Fruit fly (Drosophila melanogaster) whole organism, embryonic: ENCODE data around the gene CG9837.

ENCODE experiments used
- CG1024 ChIP-seq: fragments of 200-800 bp; sonication (Bioruptor generic); IDR thresholded peaks from 2 replicates; pipeline ENCODE4 v1.3.6; 2022; ENCODE audit warnings: missing biosample characterization, missing genetic modification characterization
- CG11398 ChIP-seq: fragments of 200-800 bp; sonication (Bioruptor generic); optimal IDR thresholded peaks from 2 replicates; lab custom pipeline; 2016; ENCODE audit warnings: missing biosample characterization, missing genetic modification characterization
- CG11504 ChIP-seq: fragments of 200-800 bp; sonication (Bioruptor generic); optimal IDR thresholded peaks from 3 replicates; lab custom pipeline; 2019; ENCODE audit warnings: missing biosample characterization, mild to moderate bottlenecking, missing genetic modification characterization, moderate library complexity
- CG12942 ChIP-seq: fragments of 200-800 bp; sonication (Bioruptor generic); optimal IDR thresholded peaks from 3 replicates; lab custom pipeline; 2016; ENCODE audit warnings: missing biosample characterization, missing genetic modification characterization
- CG13624 ChIP-seq: fragments of 200-800 bp; sonication (Bioruptor generic); optimal IDR thresholded peaks from 2 replicates; lab custom pipeline; 2016; ENCODE audit warnings: missing biosample characterization, missing genetic modification characterization
- CG13894 ChIP-seq: fragments of 200-800 bp; sonication (Bioruptor generic); optimal IDR thresholded peaks from 3 replicates; lab custom pipeline; 2018; ENCODE audit warnings: missing biosample characterization, mild to moderate bottlenecking, missing genetic modification characterization, moderate library complexity
- CG14441 ChIP-seq: fragments of 200-800 bp; sonication (Bioruptor generic); IDR thresholded peaks from 2 replicates; pipeline ENCODE4 v1.3.6; 2022; ENCODE audit warnings: missing biosample characterization, missing genetic modification characterization
- CG15073 ChIP-seq: fragments of 200-800 bp; sonication (Bioruptor generic); optimal IDR thresholded peaks from 2 replicates; lab custom pipeline; 2016; ENCODE audit warnings: missing biosample characterization, missing genetic modification characterization
- CG17912 ChIP-seq: fragments of 200-800 bp; sonication (Bioruptor generic); optimal IDR thresholded peaks from 2 replicates; lab custom pipeline; 2018; ENCODE audit warnings: missing biosample characterization, mild to moderate bottlenecking, missing genetic modification characterization
- CG2712 ChIP-seq: fragments of 200-800 bp; optimal IDR thresholded peaks from 3 replicates; lab custom pipeline; 2019; ENCODE audit warnings: missing biosample characterization, mild to moderate bottlenecking, missing genetic modification characterization, moderate library complexity
- CG31388 ChIP-seq: fragments of 200-800 bp; sonication (Bioruptor generic); optimal IDR thresholded peaks from 2 replicates; lab custom pipeline; 2016; ENCODE audit warnings: missing biosample characterization, missing genetic modification characterization
- CG3163 ChIP-seq: fragments of 200-800 bp; sonication (Bioruptor generic); optimal IDR thresholded peaks from 3 replicates; lab custom pipeline; 2016; ENCODE audit warnings: missing biosample characterization, missing genetic modification characterization
- CG32532 ChIP-seq: fragments of 200-800 bp; sonication (Bioruptor generic); IDR thresholded peaks from 2 replicates; pipeline ENCODE4 v1.3.6; 2022; ENCODE audit warnings: missing biosample characterization, missing genetic modification characterization
- CG4854 ChIP-seq: fragments of 200-800 bp; sonication (Bioruptor generic); optimal IDR thresholded peaks from 2 replicates; lab custom pipeline; 2016; ENCODE audit warnings: missing biosample characterization, missing genetic modification characterization, inconsistent platforms
- CG5953 ChIP-seq: fragments of 200-800 bp; sonication (Bioruptor generic); IDR thresholded peaks from 2 replicates; pipeline ENCODE4 v1.3.6; 2022; ENCODE audit warnings: missing biosample characterization, missing genetic modification characterization
- CG7786 ChIP-seq: fragments of 200-800 bp; sonication (Bioruptor generic); optimal IDR thresholded peaks from 2 replicates; lab custom pipeline; 2016; ENCODE audit warnings: missing biosample characterization, missing genetic modification characterization
- CG8290 ChIP-seq, 3 experiments: fragments of 200-800 bp; sonication (Bioruptor generic); optimal IDR thresholded peaks; 2 replicates each; lab custom pipeline; 2016 to 2019; ENCODE audit warnings: missing biosample characterization in 3 of 3, missing genetic modification characterization in 3 of 3, mild to moderate bottlenecking in 2 of 3, moderate library complexity in 1 of 3
- CG9609 ChIP-seq: fragments of 200-800 bp; sonication (Bioruptor generic); optimal IDR thresholded peaks from 3 replicates; lab custom pipeline; 2016; ENCODE audit warnings: missing biosample characterization, missing genetic modification characterization
- D19A ChIP-seq: fragments of 200-800 bp; optimal IDR thresholded peaks from 3 replicates; lab custom pipeline; 2019; ENCODE audit warnings: missing biosample characterization, mild to moderate bottlenecking, missing genetic modification characterization, moderate library complexity
- Eip74EF ChIP-seq, 2 experiments: fragments of 200-800 bp in 1 of 2; fragments of >200 bp in 1 of 2; sonication (Bioruptor generic) in 1 of 2; optimal IDR thresholded peaks; 2 replicates each; lab custom pipeline; 2017 to 2019; ENCODE audit warnings: missing biosample characterization in 2 of 2, missing genetic modification characterization in 2 of 2, mild to moderate bottlenecking in 1 of 2, moderate library complexity in 1 of 2
- H15 ChIP-seq: fragments of 200-800 bp; sonication (Bioruptor generic); IDR thresholded peaks from 3 replicates; pipeline ENCODE4 v1.3.6; 2022; ENCODE audit warnings: missing biosample characterization, missing genetic modification characterization
- Hr78 ChIP-seq, 2 experiments: fragments of 200-800 bp in 1 of 2; fragments of >200 bp in 1 of 2; sonication (Bioruptor generic) in 1 of 2; optimal IDR thresholded peaks; 2 replicates each; lab custom pipeline; 2017 to 2019; ENCODE audit warnings: missing biosample characterization in 2 of 2, missing genetic modification characterization in 2 of 2, mild to moderate bottlenecking in 1 of 2, moderate library complexity in 1 of 2
- MBD-R2 ChIP-seq: fragments of 200-800 bp; sonication (Bioruptor generic); IDR thresholded peaks from 2 replicates; pipeline ENCODE4 v1.3.6; 2022; ENCODE audit warnings: missing biosample characterization, missing genetic modification characterization
- Meics ChIP-seq: fragments of 200-800 bp; sonication (Bioruptor generic); optimal IDR thresholded peaks from 2 replicates; lab custom pipeline; 2017; ENCODE audit warnings: missing biosample characterization, mild to moderate bottlenecking, missing genetic modification characterization
- Myb ChIP-seq: fragments of 200-800 bp; sonication (Bioruptor generic); optimal IDR thresholded peaks from 2 replicates; lab custom pipeline; 2016; ENCODE audit warnings: missing biosample characterization, missing genetic modification characterization
- Nf-YA ChIP-seq: fragments of 200-800 bp; sonication (Bioruptor generic); IDR thresholded peaks from 2 replicates; pipeline ENCODE4 v1.3.6; 2022; ENCODE audit warnings: missing biosample characterization, missing genetic modification characterization
- Nf-YC ChIP-seq: fragments of 200-800 bp; optimal IDR thresholded peaks from 3 replicates; lab custom pipeline; 2019; ENCODE audit warnings: missing biosample characterization, mild to moderate bottlenecking, missing genetic modification characterization, moderate library complexity
- NfI ChIP-seq: fragments of 200-800 bp; sonication (Bioruptor generic); optimal IDR thresholded peaks from 3 replicates; lab custom pipeline; 2018; ENCODE audit warnings: missing biosample characterization, mild to moderate bottlenecking, missing genetic modification characterization, moderate library complexity
- Oaz ChIP-seq: fragments of 200-800 bp; sonication (Bioruptor generic); IDR thresholded peaks from 2 replicates; pipeline ENCODE4 v1.3.6; 2022; ENCODE audit warnings: missing biosample characterization, missing genetic modification characterization
- Ptx1 ChIP-seq: fragments of 200-800 bp; sonication (Bioruptor generic); IDR thresholded peaks from 2 replicates; pipeline ENCODE4 v1.3.6; 2022; ENCODE audit warnings: missing biosample characterization, missing genetic modification characterization
- Side ChIP-seq: fragments of 200-800 bp; sonication (Bioruptor generic); optimal IDR thresholded peaks from 2 replicates; lab custom pipeline; 2016; ENCODE audit warnings: missing biosample characterization, missing genetic modification characterization
- Trl ChIP-seq, 3 experiments: fragments of >200 bp in 2 of 3; fragments of 200-800 bp in 1 of 3; sonication (Bioruptor generic) in 1 of 3; optimal IDR thresholded peaks; 2 replicates in 1 of 3; 3 replicates in 2 of 3; lab custom pipeline; 2016 to 2017; ENCODE audit warnings: missing biosample characterization in 1 of 3, missing genetic modification characterization in 1 of 3
- Xbp1 ChIP-seq: fragments of 200-800 bp; sonication (Bioruptor generic); optimal IDR thresholded peaks from 3 replicates; lab custom pipeline; 2016; ENCODE audit warnings: missing biosample characterization, mild to moderate bottlenecking, missing genetic modification characterization
- ab ChIP-seq: fragments of 200-800 bp; sonication (Bioruptor generic); optimal IDR thresholded peaks from 2 replicates; lab custom pipeline; 2016; ENCODE audit warnings: missing biosample characterization, missing genetic modification characterization
- dimm ChIP-seq: fragments of 200-800 bp; sonication (Bioruptor generic); IDR thresholded peaks from 2 replicates; pipeline ENCODE4 v1.3.6; 2022; ENCODE audit warnings: missing biosample characterization, missing genetic modification characterization
- dmrt99B ChIP-seq: fragments of 200-800 bp; sonication (Bioruptor generic); optimal IDR thresholded peaks from 2 replicates; lab custom pipeline; 2018; ENCODE audit warnings: missing biosample characterization, mild to moderate bottlenecking, missing genetic modification characterization, moderate library complexity
- fd64A ChIP-seq: fragments of 200-800 bp; sonication (Bioruptor generic); optimal IDR thresholded peaks from 3 replicates; lab custom pipeline; 2018; ENCODE audit warnings: missing biosample characterization, mild to moderate bottlenecking, missing genetic modification characterization
- gsb ChIP-seq: fragments of 200-800 bp; sonication (Bioruptor generic); IDR thresholded peaks from 2 replicates; pipeline ENCODE4 v1.3.6; 2022; ENCODE audit warnings: missing biosample characterization, missing genetic modification characterization
- jumu ChIP-seq: fragments of 200-800 bp; sonication (Bioruptor generic); optimal IDR thresholded peaks from 3 replicates; lab custom pipeline; 2016; ENCODE audit warnings: missing biosample characterization, missing genetic modification characterization
- kah ChIP-seq: fragments of 200-800 bp; sonication (Bioruptor generic); optimal IDR thresholded peaks from 2 replicates; lab custom pipeline; 2018; ENCODE audit warnings: missing biosample characterization, mild to moderate bottlenecking, missing genetic modification characterization
- kay ChIP-seq: fragments of 200-800 bp; sonication (Bioruptor generic); optimal IDR thresholded peaks from 2 replicates; lab custom pipeline; 2016; ENCODE audit warnings: missing biosample characterization, missing genetic modification characterization
- odd ChIP-seq: fragments of 200-800 bp; sonication (Bioruptor generic); optimal IDR thresholded peaks from 2 replicates; lab custom pipeline; 2017; ENCODE audit warnings: missing biosample characterization, mild to moderate bottlenecking, missing genetic modification characterization
- pho ChIP-seq: fragments of 200-800 bp; sonication (Bioruptor generic); optimal IDR thresholded peaks from 2 replicates; lab custom pipeline; 2016; ENCODE audit warnings: missing biosample characterization, missing genetic modification characterization
- ranshi ChIP-seq: fragments of 200-800 bp; sonication (Bioruptor generic); IDR thresholded peaks from 2 replicates; pipeline ENCODE4 v1.3.6; 2022; ENCODE audit warnings: missing biosample characterization, missing genetic modification characterization
- schlank ChIP-seq: fragments of 200-800 bp; sonication (Bioruptor generic); optimal IDR thresholded peaks from 2 replicates; lab custom pipeline; 2018; ENCODE audit warnings: missing biosample characterization, mild to moderate bottlenecking, missing genetic modification characterization
- sens-2 ChIP-seq: fragments of 200-800 bp; sonication (Bioruptor generic); IDR thresholded peaks from 2 replicates; pipeline ENCODE4 v1.3.6; 2022; ENCODE audit warnings: missing biosample characterization, missing genetic modification characterization
- slou ChIP-seq: fragments of 200-800 bp; sonication (Bioruptor generic); optimal IDR thresholded peaks from 3 replicates; lab custom pipeline; 2016; ENCODE audit warnings: missing biosample characterization, missing genetic modification characterization
- sug ChIP-seq: fragments of 200-800 bp; optimal IDR thresholded peaks from 2 replicates; lab custom pipeline; 2019; ENCODE audit warnings: missing biosample characterization, mild to moderate bottlenecking, missing genetic modification characterization, moderate library complexity
- tgo ChIP-seq: fragments of 200-800 bp; sonication (Bioruptor generic); IDR thresholded peaks from 3 replicates; pipeline ENCODE4 v1.3.6; 2022; ENCODE audit warnings: missing biosample characterization, missing genetic modification characterization
- tin ChIP-seq: fragments of 200-800 bp; sonication (Bioruptor generic); optimal IDR thresholded peaks from 3 replicates; lab custom pipeline; 2016; ENCODE audit warnings: missing biosample characterization, missing genetic modification characterization
- z ChIP-seq: fragments of 200-800 bp; sonication (Bioruptor generic); IDR thresholded peaks from 3 replicates; pipeline ENCODE4 v1.3.6; 2022; ENCODE audit warnings: missing biosample characterization, missing genetic modification characterization

Gene CG9837

dm6 chr3R:8814029-8814647 lies 759 bp upstream of the CG9837 start (continued):
- TF ChIP-seq z (GFP tag; lab: Robert Waterston, UW) (no peak), Nf-YC (tag; lab: Kevin White, UChicago) (no peak), CG2712 (tag; lab: Kevin White, UChicago) (no peak), CG32532 (GFP tag; lab: Robert Waterston, UW) (no peak), Trl (optimal IDR thresholded peaks at IDR 0.05; lab: Kevin White, UChicago) (no peak), Trl (GFP tag; optimal IDR thresholded peaks at IDR 0.05; lab: Kevin White, UChicago) (no peak), CG11398 (GFP tag; lab: Kevin White, UChicago) (no peak), sug (tag; lab: Kevin White, UChicago) (peak; percentile 92), Xbp1 (GFP tag; lab: Kevin White, UChicago) (no peak), Hr78 (GFP tag; optimal IDR thresholded peaks at IDR 0.05; lab: Kevin White, UChicago) (no peak), gsb (no peak), kay (GFP tag; lab: Kevin White, UChicago) (no peak), odd (GFP tag; lab: Kevin White, UChicago) (no peak), Nf-YA (GFP tag; lab: Robert Waterston, UW) (no peak), CG12942 (no peak), CG5953 (GFP tag; lab: Robert Waterston, UW) (no peak), tgo (GFP tag; lab: Robert Waterston, UW) (no peak), fd64A (no peak), CG17912 (GFP tag; lab: Kevin White, UChicago) (no peak), CG13624 (GFP tag; lab: Kevin White, UChicago) (no peak), dimm (no peak), ab (GFP tag; lab: Kevin White, UChicago) (no peak), Eip74EF (GFP tag; optimal IDR thresholded peaks at IDR 0.05; lab: Kevin White, UChicago) (no peak), ranshi (GFP tag; lab: Robert Waterston, UW) (no peak), Meics (GFP tag; lab: Kevin White, UChicago) (no peak), kah (GFP tag; lab: Kevin White, UChicago) (no peak), pho (GFP tag; lab: Kevin White, UChicago) (no peak), CG15073 (GFP tag; lab: Kevin White, UChicago) (no peak), Oaz (no peak), CG14441 (GFP tag; lab: Robert Waterston, UW) (no peak), CG3163 (no peak), CG1024 (no peak), slou (GFP tag; lab: Kevin White, UChicago) (no peak), schlank (tag; lab: Kevin White, UChicago) (no peak), CG4854 (GFP tag; lab: Kevin White, UChicago) (no peak), dmrt99B (tag; lab: Kevin White, UChicago) (no peak), NfI (GFP tag; lab: Kevin White, UChicago) (no peak), Ptx1 (GFP tag; lab: Robert Waterston, UW) (no peak), CG9609 (GFP tag; lab: Kevin White, UChicago) (no peak), H15 (GFP tag; lab: Robert Waterston, UW) (no peak), CG31388 (GFP tag; lab: Kevin White, UChicago) (no peak), CG13894 (tag; lab: Kevin White, UChicago) (peak; percentile 76), CG7786 (GFP tag; lab: Kevin White, UChicago) (no peak), MBD-R2 (GFP tag; lab: Robert Waterston, UW) (no peak), jumu (GFP tag; lab: Kevin White, UChicago) (no peak), D19A (no peak), CG8290 (GFP tag; optimal IDR thresholded peaks at IDR 0.05; lab: Kevin White, UChicago) (no peak), CG8290 (tag; optimal IDR thresholded peaks at IDR 0.05; lab: Kevin White, UChicago) (peak in 1 of 2 experiments; percentile 37), Side (GFP tag; lab: Kevin White, UChicago) (no peak), Myb (GFP tag; lab: Kevin White, UChicago) (no peak), tin (GFP tag; lab: Kevin White, UChicago) (no peak), sens-2 (GFP tag; lab: Robert Waterston, UW) (no peak), CG11504 (tag; lab: Kevin White, UChicago) (no peak)
